Fruit fly (Drosophila melanogaster) whole organism, embryonic: Measurements from ENCODE around the gene lwr.

ENCODE experiments used
- CG10321 ChIP-seq: fragments of 200-800 bp; sonication (Bioruptor generic); IDR thresholded peaks from 2 replicates; pipeline ENCODE4 v1.3.6; 2022; ENCODE audit warnings: missing biosample characterization, missing genetic modification characterization
- CG11085 ChIP-seq: fragments of 200-800 bp; sonication (Bioruptor generic); IDR thresholded peaks from 2 replicates; pipeline ENCODE4 v1.3.6; 2022; ENCODE audit warnings: missing biosample characterization, missing genetic modification characterization
- CG12299 ChIP-seq: fragments of 200-800 bp; sonication (Bioruptor generic); optimal IDR thresholded peaks from 2 replicates; lab custom pipeline; 2018; ENCODE audit warnings: missing biosample characterization, mild to moderate bottlenecking, missing genetic modification characterization
- CG13775 ChIP-seq: fragments of 200-800 bp; sonication (Bioruptor generic); optimal IDR thresholded peaks from 3 replicates; lab custom pipeline; 2017; ENCODE audit warnings: missing biosample characterization, mild to moderate bottlenecking, missing genetic modification characterization
- CG15696 ChIP-seq: fragments of 200-800 bp; sonication (Bioruptor generic); optimal IDR thresholded peaks from 2 replicates; lab custom pipeline; 2019; ENCODE audit warnings: missing biosample characterization, mild to moderate bottlenecking, missing genetic modification characterization, moderate library complexity
- CG1602 ChIP-seq: fragments of 200-800 bp; sonication (Bioruptor generic); optimal IDR thresholded peaks from 3 replicates; lab custom pipeline; 2016; ENCODE audit warnings: missing biosample characterization, missing genetic modification characterization
- CG18011 ChIP-seq: fragments of 200-800 bp; sonication (Bioruptor generic); optimal IDR thresholded peaks from 2 replicates; lab custom pipeline; 2017; ENCODE audit warnings: missing biosample characterization, missing genetic modification characterization, mild to moderate bottlenecking, moderate library complexity, missing genotype
- CG18262 ChIP-seq: fragments of 200-800 bp; optimal IDR thresholded peaks from 3 replicates; lab custom pipeline; 2019; ENCODE audit warnings: missing biosample characterization, mild to moderate bottlenecking, missing genetic modification characterization, moderate library complexity
- CG30431 ChIP-seq: fragments of 200-800 bp; sonication (Bioruptor generic); optimal IDR thresholded peaks from 2 replicates; lab custom pipeline; 2017; ENCODE audit warnings: missing biosample characterization, missing genetic modification characterization
- CG32767 ChIP-seq: fragments of 200-800 bp; sonication (Bioruptor generic); IDR thresholded peaks from 2 replicates; pipeline ENCODE4 v1.3.6; 2022; ENCODE audit warnings: missing biosample characterization, missing genetic modification characterization
- CG5245 ChIP-seq: fragments of 200-800 bp; sonication (Bioruptor generic); optimal IDR thresholded peaks from 3 replicates; lab custom pipeline; 2016; ENCODE audit warnings: missing biosample characterization, missing genetic modification characterization
- CG6791 ChIP-seq: fragments of 200-800 bp; sonication (Bioruptor generic); IDR thresholded peaks from 3 replicates; pipeline ENCODE4 v1.3.6; 2022; ENCODE audit warnings: missing biosample characterization, missing genetic modification characterization; ENCODE audit not compliant: partially characterized antibody
- CG7928 ChIP-seq: fragments of 200-800 bp; sonication (Bioruptor generic); optimal IDR thresholded peaks from 2 replicates; lab custom pipeline; 2017; ENCODE audit warnings: missing biosample characterization, mild to moderate bottlenecking, missing genetic modification characterization
- CG8089 ChIP-seq: fragments of 200-800 bp; sonication (Bioruptor generic); optimal IDR thresholded peaks from 3 replicates; lab custom pipeline; 2016; ENCODE audit warnings: missing biosample characterization, missing genetic modification characterization
- CG8290 ChIP-seq, 3 experiments: fragments of 200-800 bp; sonication (Bioruptor generic); optimal IDR thresholded peaks; 2 replicates each; lab custom pipeline; 2016 to 2019; ENCODE audit warnings: missing biosample characterization in 3 of 3, missing genetic modification characterization in 3 of 3, mild to moderate bottlenecking in 2 of 3, moderate library complexity in 1 of 3
- CG8478 ChIP-seq: fragments of >200 bp; optimal IDR thresholded peaks from 2 replicates; lab custom pipeline; 2018
- CG9797 ChIP-seq: fragments of 200-800 bp; sonication (Bioruptor generic); optimal IDR thresholded peaks from 3 replicates; lab custom pipeline; 2018; ENCODE audit warnings: missing biosample characterization, mild to moderate bottlenecking, missing genetic modification characterization
- Dll ChIP-seq: fragments of 200-800 bp; sonication (Bioruptor generic); IDR thresholded peaks from 4 replicates; pipeline ENCODE4 v1.3.6; 2022; ENCODE audit warnings: missing biosample characterization, missing genetic modification characterization; ENCODE audit not compliant: partially characterized antibody
- E2f1 ChIP-seq: fragments of 200-800 bp; sonication (Bioruptor generic); IDR thresholded peaks from 2 replicates; pipeline ENCODE4 v1.3.6; 2022; ENCODE audit warnings: missing biosample characterization, missing genetic modification characterization
- E2f2 ChIP-seq: fragments of 200-800 bp; sonication (Bioruptor generic); IDR thresholded peaks from 2 replicates; pipeline ENCODE4 v1.3.6; 2022; ENCODE audit warnings: missing biosample characterization, missing genetic modification characterization
- Fer1 ChIP-seq: fragments of 200-800 bp; sonication (Bioruptor generic); optimal IDR thresholded peaks from 2 replicates; lab custom pipeline; 2017; ENCODE audit warnings: missing biosample characterization, mild to moderate bottlenecking, missing genetic modification characterization
- Hand ChIP-seq: fragments of 200-800 bp; sonication (Bioruptor generic); optimal IDR thresholded peaks from 2 replicates; lab custom pipeline; 2017; ENCODE audit warnings: mild to moderate bottlenecking, missing biosample characterization, missing genetic modification reagents, missing genetic modification characterization
- HmgD ChIP-seq: fragments of 200-800 bp; sonication (Bioruptor generic); optimal IDR thresholded peaks from 3 replicates; lab custom pipeline; 2016; ENCODE audit warnings: missing biosample characterization, missing genetic modification characterization
- Hr3 ChIP-seq: fragments of 200-800 bp; sonication (Bioruptor generic); optimal IDR thresholded peaks from 3 replicates; lab custom pipeline; 2016; ENCODE audit warnings: missing biosample characterization, missing genetic modification characterization
- Hr39 ChIP-seq: fragments of >200 bp; optimal IDR thresholded peaks from 2 replicates; lab custom pipeline; 2017
- Hr51 ChIP-seq, 2 experiments: fragments of 200-800 bp; sonication (Bioruptor generic); optimal IDR thresholded peaks; 2 replicates in 1 of 2; 3 replicates in 1 of 2; lab custom pipeline; 2016 to 2018; ENCODE audit warnings: missing biosample characterization in 2 of 2, missing genetic modification characterization in 2 of 2, mild to moderate bottlenecking in 1 of 2, moderate library complexity in 1 of 2
- Hsf ChIP-seq: fragments of 200-800 bp; sonication (Bioruptor generic); optimal IDR thresholded peaks from 3 replicates; lab custom pipeline; 2016; ENCODE audit warnings: missing biosample characterization, missing genetic modification characterization
- Nf-YA ChIP-seq: fragments of 200-800 bp; sonication (Bioruptor generic); IDR thresholded peaks from 2 replicates; pipeline ENCODE4 v1.3.6; 2022; ENCODE audit warnings: missing biosample characterization, missing genetic modification characterization
- Oli ChIP-seq: fragments of 200-800 bp; sonication (Bioruptor generic); optimal IDR thresholded peaks from 2 replicates; lab custom pipeline; 2018; ENCODE audit warnings: missing biosample characterization, mild to moderate bottlenecking, missing genetic modification characterization, moderate library complexity
- Pdp1 ChIP-seq, 2 experiments: fragments of 200-800 bp; sonication (Bioruptor generic); optimal IDR thresholded peaks; 3 replicates each; lab custom pipeline; 2016; ENCODE audit warnings: missing biosample characterization in 2 of 2, missing genetic modification characterization in 2 of 2, mild to moderate bottlenecking in 1 of 2, moderate library complexity in 1 of 2
- Scr ChIP-seq: fragments of 200-800 bp; sonication (Bioruptor generic); IDR thresholded peaks from 2 replicates; pipeline ENCODE4 v1.3.6; 2022; ENCODE audit warnings: missing biosample characterization, missing genetic modification characterization; ENCODE audit not compliant: partially characterized antibody
- Taf1 ChIP-seq: fragments of 200-800 bp; sonication (Bioruptor generic); IDR thresholded peaks from 2 replicates; pipeline ENCODE4 v1.3.6; 2022; ENCODE audit warnings: missing biosample characterization, missing genetic modification characterization
- bigmax ChIP-seq: fragments of 200-800 bp; sonication (Bioruptor generic); optimal IDR thresholded peaks from 2 replicates; lab custom pipeline; 2018; ENCODE audit warnings: missing biosample characterization, mild to moderate bottlenecking, missing genetic modification characterization
- cas ChIP-seq: fragments of 200-800 bp; sonication (Bioruptor generic); IDR thresholded peaks from 2 replicates; pipeline ENCODE4 v1.3.6; 2022; ENCODE audit warnings: missing biosample characterization, missing genetic modification characterization
- crp ChIP-seq, 2 experiments: fragments of 200-800 bp; sonication (Bioruptor generic); optimal IDR thresholded peaks; 2 replicates in 1 of 2; 3 replicates in 1 of 2; lab custom pipeline; 2017; ENCODE audit warnings: missing biosample characterization in 2 of 2, missing genetic modification characterization in 2 of 2, mild to moderate bottlenecking in 1 of 2, moderate library complexity in 1 of 2
- dmrt99B ChIP-seq: fragments of 200-800 bp; sonication (Bioruptor generic); optimal IDR thresholded peaks from 2 replicates; lab custom pipeline; 2018; ENCODE audit warnings: missing biosample characterization, mild to moderate bottlenecking, missing genetic modification characterization, moderate library complexity
- en ChIP-seq: fragments of 200-800 bp; sonication (Bioruptor generic); optimal IDR thresholded peaks from 2 replicates; lab custom pipeline; 2016; ENCODE audit warnings: missing biosample characterization, missing genetic modification characterization
- gem ChIP-seq: fragments of 200-800 bp; sonication (Bioruptor generic); optimal IDR thresholded peaks from 2 replicates; lab custom pipeline; 2019; ENCODE audit warnings: missing biosample characterization, mild to moderate bottlenecking, missing genetic modification characterization, moderate library complexity
- hbn ChIP-seq: fragments of 200-800 bp; sonication (Bioruptor generic); IDR thresholded peaks from 2 replicates; pipeline ENCODE4 v1.3.6; 2022; ENCODE audit warnings: missing biosample characterization, missing genetic modification characterization; ENCODE audit not compliant: partially characterized antibody
- inv ChIP-seq: fragments of 200-800 bp; sonication (Bioruptor generic); IDR thresholded peaks from 2 replicates; pipeline ENCODE4 v1.3.6; 2022; ENCODE audit warnings: missing biosample characterization, missing genetic modification characterization; ENCODE audit not compliant: partially characterized antibody
- kay ChIP-seq: fragments of 200-800 bp; sonication (Bioruptor generic); optimal IDR thresholded peaks from 2 replicates; lab custom pipeline; 2016; ENCODE audit warnings: missing biosample characterization, missing genetic modification characterization
- mld ChIP-seq: fragments of 200-800 bp; sonication (Bioruptor generic); IDR thresholded peaks from 3 replicates; pipeline ENCODE4 v1.3.6; 2022; ENCODE audit warnings: missing biosample characterization, missing genetic modification characterization; ENCODE audit not compliant: partially characterized antibody
- odd ChIP-seq: fragments of 200-800 bp; sonication (Bioruptor generic); optimal IDR thresholded peaks from 2 replicates; lab custom pipeline; 2017; ENCODE audit warnings: missing biosample characterization, mild to moderate bottlenecking, missing genetic modification characterization
- prd ChIP-seq, 3 experiments: fragments of >200 bp in 2 of 3; fragments of 200-800 bp in 1 of 3; sonication (Bioruptor generic) in 1 of 3; optimal IDR thresholded peaks in 2 of 3; IDR thresholded peaks in 1 of 3; 2 replicates in 2 of 3; 3 replicates in 1 of 3; pipeline versions ENCODE4 v1.3.6 to Lab custom; 2017 to 2022; ENCODE audit warnings: missing biosample characterization in 1 of 3, missing genetic modification characterization in 1 of 3
- ro ChIP-seq: fragments of 200-800 bp; sonication (Bioruptor generic); IDR thresholded peaks from 2 replicates; pipeline ENCODE4 v1.3.6; 2022; ENCODE audit warnings: missing biosample characterization, missing genetic modification characterization
- sens-2 ChIP-seq: fragments of 200-800 bp; sonication (Bioruptor generic); IDR thresholded peaks from 2 replicates; pipeline ENCODE4 v1.3.6; 2022; ENCODE audit warnings: missing biosample characterization, missing genetic modification characterization
- shn ChIP-seq: fragments of 200-800 bp; sonication (Bioruptor generic); optimal IDR thresholded peaks from 3 replicates; lab custom pipeline; 2016; ENCODE audit warnings: missing biosample characterization, missing genetic modification characterization
- vvl ChIP-seq: fragments of 200-800 bp; sonication (Bioruptor generic); IDR thresholded peaks from 2 replicates; pipeline ENCODE4 v1.3.6; 2022; ENCODE audit warnings: missing biosample characterization, missing genetic modification characterization
- wor ChIP-seq: fragments of 200-800 bp; sonication (Bioruptor generic); IDR thresholded peaks from 2 replicates; pipeline ENCODE4 v1.3.6; 2022; ENCODE audit warnings: missing biosample characterization, missing genetic modification characterization

lwr gene

dm6 chr2L:559770-560567 lies 17.6 kb upstream of the lwr start, which contains the start of gene rempA (continued):
- TF ChIP-seq Fer1 (GFP tag; lab: Kevin White, UChicago) (no peak), CG18011 (GFP tag; lab: Kevin White, UChicago) (no peak), CG8290 (GFP tag; optimal IDR thresholded peaks at IDR 0.05; lab: Kevin White, UChicago) (no peak), CG8290 (tag; optimal IDR thresholded peaks at IDR 0.05; lab: Kevin White, UChicago) (no peak), kay (GFP tag; lab: Kevin White, UChicago) (no peak), ro (GFP tag; lab: Robert Waterston, UW) (no peak), hbn (GFP tag; lab: Robert Waterston, UW) (peak; percentile 47), E2f1 (GFP tag; lab: Robert Waterston, UW) (no peak), bigmax (GFP tag; lab: Kevin White, UChicago) (no peak), Hsf (no peak), CG8089 (GFP tag; lab: Kevin White, UChicago) (no peak), CG9797 (GFP tag; lab: Kevin White, UChicago) (no peak), en (no peak), shn (GFP tag; lab: Kevin White, UChicago) (no peak), CG18262 (tag; lab: Kevin White, UChicago) (no peak), prd (optimal IDR thresholded peaks at IDR 0.05; lab: Kevin White, UChicago) (no peak), prd (GFP tag; IDR thresholded peaks at IDR 0.05; lab: Robert Waterston, UW) (no peak), Dll (peak; percentile 74), CG32767 (GFP tag; lab: Robert Waterston, UW) (no peak), vvl (GFP tag; lab: Robert Waterston, UW) (0 out of 2 replicates have a peak, but pooled peaks have one; percentile 12), CG6791 (GFP tag; lab: Robert Waterston, UW) (peak; percentile 68; the same call in 2 of the 3 replicates), CG8478 (lab: Kevin White, UChicago) (no peak), Pdp1 (GFP tag; optimal IDR thresholded peaks at IDR 0.05; lab: Kevin White, UChicago) (no peak), CG13775 (GFP tag; lab: Kevin White, UChicago) (no peak), HmgD (GFP tag; lab: Kevin White, UChicago) (no peak), cas (GFP tag; lab: Robert Waterston, UW) (no peak), crp (GFP tag; optimal IDR thresholded peaks at IDR 0.05; lab: Kevin White, UChicago) (no peak), gem (tag; lab: Kevin White, UChicago) (no peak), Hr39 (lab: Kevin White, UChicago) (no peak), CG10321 (no peak), odd (GFP tag; lab: Kevin White, UChicago) (no peak), mld (GFP tag; lab: Robert Waterston, UW) (no peak), Hand (GFP tag; lab: Kevin White, UChicago) (no peak), Scr (peak; percentile 71), inv (GFP tag; lab: Robert Waterston, UW) (peak; percentile 45; the same call in 1 of the 2 replicates), wor (GFP tag; lab: Robert Waterston, UW) (no peak), CG12299 (no peak), Hr51 (GFP tag; optimal IDR thresholded peaks at IDR 0.05; lab: Kevin White, UChicago) (no peak), Hr3 (GFP tag; lab: Kevin White, UChicago) (no peak), CG1602 (GFP tag; lab: Kevin White, UChicago) (no peak), CG15696 (tag; lab: Kevin White, UChicago) (no peak), Taf1 (no peak), CG7928 (GFP tag; lab: Kevin White, UChicago) (peak; percentile 91), CG5245 (GFP tag; lab: Kevin White, UChicago) (no peak), CG11085 (GFP tag; lab: Robert Waterston, UW) (no peak), CG30431 (GFP tag; lab: Kevin White, UChicago) (no peak), Oli (tag; lab: Kevin White, UChicago) (no peak), Nf-YA (GFP tag; lab: Robert Waterston, UW) (no peak), sens-2 (GFP tag; lab: Robert Waterston, UW) (no peak), dmrt99B (no peak), E2f2 (GFP tag; lab: Robert Waterston, UW) (peak; percentile 94)
